Worm (Caenorhabditis elegans) whole organism, L4 larva: ENCODE data around the gene C25H3.10.

Experiments used
- Y75B8A.6 ChIP-seq: fragments of 200-800 bp; sonication (Bioruptor generic); IDR thresholded peaks from 2 replicates; pipeline ENCODE4 v1.3.6; 2022; ENCODE audit warnings: missing genetic modification reagents, missing genetic modification characterization, missing compliant biosample characterization
- ceh-62 ChIP-seq: sonication (generic microtip); optimal IDR thresholded peaks from 2 replicates; lab custom pipeline; 2017; ENCODE audit warnings: missing biosample characterization, missing genetic modification characterization
- egl-27 ChIP-seq: sonication (generic microtip); optimal IDR thresholded peaks from 3 replicates; lab custom pipeline; 2017; ENCODE audit warnings: missing biosample characterization, missing genetic modification reagents, missing genetic modification characterization
- lim-7 ChIP-seq: fragments of 200-800 bp; sonication (Bioruptor generic); IDR thresholded peaks from 2 replicates; pipeline ENCODE4 v1.3.6; 2022; ENCODE audit warnings: missing genetic modification characterization, missing compliant biosample characterization
- lin-15B ChIP-seq: fragments of 150-350 bp; sonication (generic microtip); optimal IDR thresholded peaks from 3 replicates; lab custom pipeline; 2014; ENCODE audit warnings: missing biosample characterization, missing genetic modification characterization
- nhr-41 ChIP-seq: fragments of 200-800 bp; sonication (Bioruptor generic); IDR thresholded peaks from 2 replicates; pipeline ENCODE4 v1.3.6; 2022; ENCODE audit warnings: missing genetic modification reagents, missing genetic modification characterization, missing compliant biosample characterization
- nhr-6 ChIP-seq: fragments of 150-350 bp; optimal IDR thresholded peaks from 2 replicates; lab custom pipeline; 2014; ENCODE audit warnings: missing biosample characterization, missing genetic modification characterization
- unc-130 ChIP-seq: sonication (generic microtip); optimal IDR thresholded peaks from 2 replicates; lab custom pipeline; 2016; ENCODE audit warnings: missing genetic modification reagents, missing genetic modification characterization, missing compliant biosample characterization

The C25H3.10 gene

DNA sequence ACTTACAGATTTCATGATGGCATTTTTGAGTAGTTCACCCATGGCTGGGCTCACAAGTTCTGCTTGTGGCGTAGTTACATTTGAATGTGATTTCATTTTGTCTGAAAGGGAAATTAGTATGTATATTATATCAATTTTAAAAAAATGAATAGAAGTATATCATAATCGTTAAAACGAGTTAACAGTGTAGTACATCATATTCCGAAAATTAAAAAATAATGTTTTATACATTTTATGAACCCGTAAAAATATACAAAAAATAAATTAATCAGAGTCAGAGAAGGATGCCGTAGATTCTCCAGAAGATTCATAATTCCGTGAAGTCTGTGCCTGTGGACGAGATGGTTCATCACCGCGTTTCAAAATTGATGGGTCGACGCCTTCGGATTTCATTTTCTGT lies 51.8 kb downstream of the C25H3.10 start, which contains the start of gene F59E12.9:
F59E12.9 (minus strand) TSS at position 101 of the 400 bp plus-strand sequence.
- TF ChIP-seq lim-7 (GFP tag; lab: Robert Waterston, UW) (no peak), egl-27 (no peak), ceh-62 (tag; lab: Kevin White, UChicago) (no peak), nhr-6 (no peak), Y75B8A.6 (GFP tag; lab: Robert Waterston, UW) (no peak), lin-15B (no peak), nhr-41 (GFP tag; lab: Robert Waterston, UW) (no peak), unc-130 (no peak)
